Worm (Caenorhabditis elegans): ENCODE data around the gene hpr-9.

DNA sequence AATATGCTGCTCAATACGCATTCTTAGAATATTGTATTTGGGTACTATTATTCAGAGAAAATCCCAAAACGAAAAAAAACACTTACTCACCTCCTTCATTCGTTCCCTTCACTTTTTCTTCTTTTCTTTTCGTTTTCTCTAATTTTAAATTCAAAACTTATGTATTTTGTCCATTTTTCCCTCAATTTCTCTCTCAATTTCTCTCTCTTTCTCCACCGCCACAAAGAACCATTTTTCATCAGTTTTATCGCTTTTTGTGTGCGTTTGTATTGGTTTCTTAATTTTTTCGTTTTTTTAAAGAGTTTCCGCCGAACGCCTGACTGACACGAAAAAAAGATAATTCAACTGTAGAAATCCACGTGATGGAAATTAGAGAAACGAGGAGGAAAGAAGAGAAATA, 33.4 kb downstream of the hpr-9 start, which contains the start of gene cnt-2:
- TF ChIP-seq egl-18 (GFP tag; IDR thresholded peaks at IDR 0.05), result no peak
- no peak for TF ChIP-seq nfyb-1 (GFP tag; IDR thresholded peaks at IDR 0.05)
- TF ChIP-seq chd-7 (tag; optimal IDR thresholded peaks at IDR 0.05), result no peak
- TF ChIP-seq ccch-3 (GFP tag; optimal IDR thresholded peaks at IDR 0.05), result no peak
- no peak for TF ChIP-seq mes-4 (tag; optimal IDR thresholded peaks at IDR 0.05)
- TF ChIP-seq snpc-4 (GFP tag; optimal IDR thresholded peaks at IDR 0.05), result no peak
- no peak for TF ChIP-seq snpc-4 (tag; optimal IDR thresholded peaks at IDR 0.05)
- TF ChIP-seq zim-3 (tag; optimal IDR thresholded peaks at IDR 0.05), result no peak
- no peak for TF ChIP-seq Y53F4B.3 (GFP tag; IDR thresholded peaks at IDR 0.05)
- TF ChIP-seq unc-62 (GFP tag; optimal IDR thresholded peaks at IDR 0.05), result no peak
- TF ChIP-seq unc-130 (GFP tag; optimal IDR thresholded peaks at IDR 0.05), result no peak
